Fruit fly (Drosophila melanogaster) whole organism, pupa: Measurements from ENCODE around the gene ranshi.
A peak's percentile ranks its signal among the peaks of the same experiment; 100 is the strongest.

Experiments
- CG10348 ChIP-seq: fragments of 200-800 bp; sonication (Bioruptor generic); IDR thresholded peaks from 2 replicates; pipeline ENCODE4 v1.3.6; 2022; ENCODE audit warnings: missing biosample characterization, missing genetic modification characterization
- CG12605 ChIP-seq: fragments of 200-800 bp; sonication (Bioruptor generic); IDR thresholded peaks from 2 replicates; pipeline ENCODE4 v1.3.6; 2022; ENCODE audit warnings: missing biosample characterization, missing genetic modification characterization
- CG13204 ChIP-seq: fragments of 200-800 bp; sonication (Bioruptor generic); optimal IDR thresholded peaks from 2 replicates; lab custom pipeline; 2018; ENCODE audit warnings: missing biosample characterization, mild to moderate bottlenecking, missing genetic modification characterization, moderate library complexity
- CG14655 ChIP-seq: fragments of 200-800 bp; sonication (Bioruptor generic); optimal IDR thresholded peaks from 3 replicates; lab custom pipeline; 2017; ENCODE audit warnings: mild to moderate bottlenecking, missing biosample characterization, missing genetic modification reagents, missing genetic modification characterization
- CG15710 ChIP-seq: fragments of 200-800 bp; sonication (Bioruptor generic); optimal IDR thresholded peaks from 2 replicates; lab custom pipeline; 2018; ENCODE audit warnings: missing biosample characterization, mild to moderate bottlenecking, missing genetic modification characterization, moderate library complexity
- CG17806 ChIP-seq: fragments of 200-800 bp; sonication (Bioruptor generic); optimal IDR thresholded peaks from 2 replicates; lab custom pipeline; 2018; ENCODE audit warnings: missing biosample characterization, mild to moderate bottlenecking, missing genetic modification characterization, moderate library complexity
- CG32121 ChIP-seq: fragments of 200-800 bp; sonication (Bioruptor generic); IDR thresholded peaks from 2 replicates; pipeline ENCODE4 v1.3.6; 2022; ENCODE audit warnings: missing biosample characterization, missing genetic modification characterization
- CG34367 ChIP-seq: fragments of 200-800 bp; sonication (Bioruptor generic); optimal IDR thresholded peaks from 2 replicates; lab custom pipeline; 2018; ENCODE audit warnings: missing biosample characterization, mild to moderate bottlenecking, missing genetic modification characterization
- CG4496 ChIP-seq: fragments of 200-800 bp; sonication (Bioruptor generic); IDR thresholded peaks from 3 replicates; pipeline ENCODE4 v1.3.6; 2022; ENCODE audit warnings: missing biosample characterization, missing genetic modification characterization
- CG8159 ChIP-seq: fragments of 200-800 bp; sonication (Bioruptor generic); optimal IDR thresholded peaks from 3 replicates; lab custom pipeline; 2018; ENCODE audit warnings: missing biosample characterization, mild to moderate bottlenecking, missing genetic modification characterization, moderate library complexity
- CG8301 ChIP-seq: fragments of 200-800 bp; sonication (Bioruptor generic); optimal IDR thresholded peaks from 2 replicates; lab custom pipeline; 2018; ENCODE audit warnings: missing biosample characterization, mild to moderate bottlenecking, missing genetic modification characterization
- CG9948 ChIP-seq: fragments of 200-800 bp; sonication (Bioruptor generic); optimal IDR thresholded peaks from 2 replicates; lab custom pipeline; 2018; ENCODE audit warnings: missing biosample characterization, mild to moderate bottlenecking, missing genetic modification characterization, moderate library complexity
- D1 ChIP-seq: fragments of 200-800 bp; sonication (Bioruptor generic); optimal IDR thresholded peaks from 2 replicates; lab custom pipeline; 2018; ENCODE audit warnings: missing biosample characterization, mild to moderate bottlenecking, missing genetic modification characterization, moderate library complexity
- EcR ChIP-seq: fragments of 200-800 bp; sonication (Bioruptor generic); optimal IDR thresholded peaks from 3 replicates; lab custom pipeline; 2019; ENCODE audit warnings: missing biosample characterization, missing genetic modification characterization, mild to moderate bottlenecking, moderate library complexity, missing genetic modification reagents
- Ets98B ChIP-seq: fragments of 200-800 bp; sonication (Bioruptor generic); IDR thresholded peaks from 2 replicates; pipeline ENCODE4 v1.3.6; 2022; ENCODE audit warnings: missing biosample characterization, missing genetic modification characterization
- Pif1A ChIP-seq: fragments of 200-800 bp; sonication (Bioruptor generic); optimal IDR thresholded peaks from 3 replicates; lab custom pipeline; 2016; ENCODE audit warnings: missing biosample characterization, missing genetic modification characterization
- Pif1B ChIP-seq: fragments of 200-800 bp; sonication (Bioruptor generic); optimal IDR thresholded peaks from 3 replicates; lab custom pipeline; 2016; ENCODE audit warnings: missing biosample characterization, missing genetic modification characterization
- Snoo ChIP-seq: fragments of 200-800 bp; sonication (Bioruptor generic); optimal IDR thresholded peaks from 3 replicates; lab custom pipeline; 2017; ENCODE audit warnings: missing biosample characterization, mild to moderate bottlenecking, missing genetic modification characterization, inconsistent platforms
- fd96Ca ChIP-seq: fragments of 200-800 bp; sonication (Bioruptor generic); IDR thresholded peaks from 3 replicates; pipeline ENCODE4 v1.3.6; 2022; ENCODE audit warnings: missing biosample characterization, missing genetic modification characterization
- gl ChIP-seq: fragments of 200-800 bp; sonication (Bioruptor generic); optimal IDR thresholded peaks from 2 replicates; lab custom pipeline; 2018; ENCODE audit warnings: missing biosample characterization, mild to moderate bottlenecking, missing genetic modification characterization
- rn ChIP-seq: fragments of 200-800 bp; sonication (Bioruptor generic); IDR thresholded peaks from 2 replicates; pipeline ENCODE4 v1.3.6; 2022; ENCODE audit warnings: missing biosample characterization, missing genetic modification characterization

The ranshi gene

DNA sequence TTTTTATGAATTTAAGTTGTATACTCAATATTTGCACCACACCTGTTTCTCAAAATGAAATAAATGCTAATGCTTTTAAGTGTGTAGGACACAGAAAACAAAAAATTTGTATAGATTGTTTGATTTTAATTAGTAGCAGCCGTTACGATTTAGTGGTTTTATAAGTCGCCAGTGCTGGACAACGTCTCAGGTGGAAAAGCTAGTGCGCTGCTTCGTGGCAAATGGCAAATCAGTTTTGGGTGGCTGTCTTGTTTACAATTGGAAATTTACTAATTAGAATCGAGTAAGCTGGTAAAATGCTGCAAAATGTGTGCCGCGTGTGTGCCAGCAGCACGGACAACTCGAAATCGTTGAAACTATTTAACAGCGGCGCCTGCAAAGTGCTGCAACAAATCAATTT is 2.9 kb downstream of the ranshi start, which contains the start of gene CG8159:
TSS of gene CG8159 (plus strand) at position 223 of the 400 bp plus-strand sequence.
- TF ChIP-seq CG8159 (tag; lab: Kevin White, UChicago) (no peak), CG12605 (GFP tag; lab: Robert Waterston, UW) (no peak), CG32121 (GFP tag; lab: Robert Waterston, UW) (no peak), CG13204 (GFP tag; lab: Kevin White, UChicago) (no peak), Snoo (tag; lab: Kevin White, UChicago) (no peak), CG14655 (GFP tag; lab: Kevin White, UChicago) (no peak), Ets98B (no peak), EcR (no peak), CG15710 (tag; lab: Kevin White, UChicago) (no peak), gl (tag; lab: Kevin White, UChicago) (no peak), CG17806 (no peak), CG4496 (GFP tag; lab: Robert Waterston, UW) (no peak), Pif1A (no peak), D1 (tag; lab: Kevin White, UChicago) (no peak), fd96Ca (GFP tag; lab: Robert Waterston, UW) (no peak), Pif1B (GFP tag; lab: Kevin White, UChicago) (no peak), CG9948 (tag; lab: Kevin White, UChicago) (no peak), CG8301 (tag; lab: Kevin White, UChicago) (no peak), rn (GFP tag; lab: Robert Waterston, UW) (no peak), CG10348 (GFP tag; lab: Robert Waterston, UW) (no peak)

- no peak for TF ChIP-seq rn (GFP tag; lab: Robert Waterston, UW)
- TF ChIP-seq CG32121 (GFP tag; lab: Robert Waterston, UW) = no peak
- TF ChIP-seq Ets98B = no peak
- TF ChIP-seq CG12605 (GFP tag; lab: Robert Waterston, UW) = no peak
- no peak for TF ChIP-seq CG4496 (GFP tag; lab: Robert Waterston, UW)
- no peak for TF ChIP-seq CG9948 (tag; lab: Kevin White, UChicago)
- no peak for TF ChIP-seq EcR
- TF ChIP-seq Snoo (tag; lab: Kevin White, UChicago) = no peak
- TF ChIP-seq CG17806 = no peak
- TF ChIP-seq CG15710 (tag; lab: Kevin White, UChicago) = no peak
- no peak for TF ChIP-seq CG8159 (tag; lab: Kevin White, UChicago)
- TF ChIP-seq CG8301 (tag; lab: Kevin White, UChicago) = no peak
- no peak for TF ChIP-seq CG34367 (tag; lab: Kevin White, UChicago)
- no peak for TF ChIP-seq CG14655 (GFP tag; lab: Kevin White, UChicago)
These were observed 4.3 kb downstream of the ranshi start, which contains the start of gene ouib for dm6 chr3R:8725179-8725578. ouib (plus strand) TSS chr3R:8725479.

dm6 chr3R:8722962-8723548 is 6.4 kb downstream of the ranshi start, which contains the start of gene nom:
nom (plus strand) TSS chr3R:8723174.
- TF ChIP-seq Pif1B (GFP tag; lab: Kevin White, UChicago) = no peak
- no peak for TF ChIP-seq CG10348 (GFP tag; lab: Robert Waterston, UW)
- no peak for TF ChIP-seq CG9948 (tag; lab: Kevin White, UChicago)
- no peak for TF ChIP-seq CG13204 (GFP tag; lab: Kevin White, UChicago)
- no peak for TF ChIP-seq CG8301 (tag; lab: Kevin White, UChicago)
- no peak for TF ChIP-seq gl (tag; lab: Kevin White, UChicago)
- no peak for TF ChIP-seq CG15710 (tag; lab: Kevin White, UChicago)
- TF ChIP-seq CG34367 (tag; lab: Kevin White, UChicago) = no peak

dm6 chr3R:8721071-8721470 is 8.4 kb downstream of the ranshi start, which contains the start of gene CG8136:
CG8136 (plus strand) TSS chr3R:8721371.
- TF ChIP-seq CG34367 (tag; lab: Kevin White, UChicago) (no peak), Snoo (tag; lab: Kevin White, UChicago) (no peak), EcR (no peak), CG10348 (GFP tag; lab: Robert Waterston, UW) (no peak), CG4496 (GFP tag; lab: Robert Waterston, UW) (no peak), CG15710 (tag; lab: Kevin White, UChicago) (no peak), CG8159 (tag; lab: Kevin White, UChicago) (no peak), Pif1A (no peak), D1 (tag; lab: Kevin White, UChicago) (no peak), CG14655 (GFP tag; lab: Kevin White, UChicago) (no peak), gl (tag; lab: Kevin White, UChicago) (no peak), CG9948 (tag; lab: Kevin White, UChicago) (no peak)

dm6 chr3R:8718898-8719297 is 10.6 kb downstream of the ranshi start, which contains the start of gene CG11760:
CG11760 (plus strand) TSS chr3R:8719198.
- TF ChIP-seq Ets98B (no peak), CG34367 (tag; lab: Kevin White, UChicago) (no peak), CG4496 (GFP tag; lab: Robert Waterston, UW) (0 out of 3 replicates have a peak, but pooled peaks have one; percentile 29)
- TF ChIP-seq, all 21 proteins: peak for 1

dm6 chr3R:8718356-8718755 is 11.1 kb downstream of the ranshi start, which contains the start of gene Cks85A:
Cks85A (minus strand) TSS chr3R:8718456.
- TF ChIP-seq rn (GFP tag; lab: Robert Waterston, UW) = no peak
